Fruit fly (Drosophila melanogaster): ENCODE results near the gene CG3106.
A peak's percentile ranks its signal among the peaks of the same experiment; 100 is the strongest.

DNA sequence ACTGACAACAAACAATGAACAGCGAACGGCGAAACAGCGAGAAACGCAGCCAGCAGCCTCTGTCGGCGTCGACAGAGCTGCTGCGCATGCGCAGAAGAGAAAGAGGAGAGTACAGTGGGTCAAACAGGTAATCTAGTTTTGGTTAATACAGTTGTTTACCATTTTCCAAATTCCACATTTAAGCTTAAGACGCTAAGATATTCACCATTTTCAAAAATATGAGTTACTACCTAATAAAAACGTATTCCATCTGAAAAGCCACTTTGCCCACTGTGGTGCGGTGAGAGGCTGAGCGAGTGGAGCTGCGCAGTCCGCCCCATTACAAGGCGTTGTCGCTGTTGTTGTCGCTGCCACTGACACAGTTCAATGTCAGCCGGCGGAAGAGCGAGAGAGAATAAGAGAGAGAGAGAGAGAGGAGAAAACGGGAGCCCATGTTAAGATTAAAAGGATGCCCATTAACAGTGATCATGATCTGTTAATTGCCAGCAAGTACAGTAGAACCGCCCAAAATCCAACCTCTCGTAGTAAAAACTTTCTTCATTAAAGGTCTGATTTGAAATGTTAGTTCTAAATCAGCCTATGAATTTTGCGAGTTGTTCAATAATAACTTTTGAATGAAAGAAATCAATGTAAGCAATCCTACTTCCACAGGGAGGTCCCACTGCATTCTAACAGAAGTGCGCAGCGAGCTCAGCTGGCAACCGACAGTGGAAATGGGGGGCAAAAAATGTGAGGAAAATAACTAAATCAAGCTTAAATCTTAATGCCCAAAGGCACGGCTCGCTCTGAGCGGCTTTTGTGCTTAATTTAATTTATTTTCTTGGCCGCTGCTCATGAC, 11.7 kb downstream of the CG3106 start:
- TF ChIP-seq kay (GFP tag; ENCODE audit: borderline replicate concordance) (no peak), CG5204 (GFP tag; optimal IDR thresholded peaks at IDR 0.05) (no peak), CG12768 (GFP tag; optimal IDR thresholded peaks at IDR 0.05) (no peak), CG1620 (GFP tag; optimal IDR thresholded peaks at IDR 0.05) (no peak), cnc (optimal IDR thresholded peaks at IDR 0.05) (no peak), Crg-1 (GFP tag; optimal IDR thresholded peaks at IDR 0.05) (no peak), cic (GFP tag; optimal IDR thresholded peaks at IDR 0.05) (no peak), bab1 (GFP tag; optimal IDR thresholded peaks at IDR 0.05) (peak; percentile 70), CG33017 (tag; optimal IDR thresholded peaks at IDR 0.05) (no peak), CG11617 (GFP tag; optimal IDR thresholded peaks at IDR 0.05) (no peak)

Data from whole organism, adult.